Fruit fly (Drosophila melanogaster) whole organism, embryonic: Measurements from ENCODE around the gene kibra.

Experiments
- ATbp ChIP-seq: fragments of 200-800 bp; sonication (Bioruptor generic); optimal IDR thresholded peaks from 2 replicates; lab custom pipeline; 2017; ENCODE audit warnings: missing biosample characterization, mild to moderate bottlenecking, missing genetic modification characterization, missing genetic modification reagents
- Atf3 ChIP-seq: fragments of 200-800 bp; sonication (Bioruptor generic); optimal IDR thresholded peaks from 3 replicates; lab custom pipeline; 2016; ENCODE audit warnings: missing biosample characterization, missing genetic modification characterization
- Bdp1 ChIP-seq: fragments of 200-800 bp; sonication (Bioruptor generic); optimal IDR thresholded peaks from 3 replicates; lab custom pipeline; 2016; ENCODE audit warnings: missing biosample characterization, missing genetic modification characterization
- CG10147 ChIP-seq: fragments of 200-800 bp; sonication (Bioruptor generic); optimal IDR thresholded peaks from 2 replicates; lab custom pipeline; 2019; ENCODE audit warnings: missing biosample characterization, mild to moderate bottlenecking, missing genetic modification characterization, moderate library complexity
- CG10209 ChIP-seq: fragments of 200-800 bp; sonication (Bioruptor generic); optimal IDR thresholded peaks from 3 replicates; lab custom pipeline; 2017; ENCODE audit warnings: missing biosample characterization, mild to moderate bottlenecking, missing genetic modification characterization, missing genetic modification reagents
- CG10274 ChIP-seq: fragments of 200-800 bp; sonication (Bioruptor generic); optimal IDR thresholded peaks from 3 replicates; lab custom pipeline; 2017; ENCODE audit warnings: missing biosample characterization, mild to moderate bottlenecking, missing genetic modification characterization
- CG11247 ChIP-seq: fragments of 200-800 bp; sonication (Bioruptor generic); IDR thresholded peaks from 2 replicates; pipeline ENCODE4 v1.3.6; 2022; ENCODE audit warnings: missing biosample characterization, missing genetic modification characterization
- CG12299 ChIP-seq: fragments of 200-800 bp; sonication (Bioruptor generic); optimal IDR thresholded peaks from 2 replicates; lab custom pipeline; 2018; ENCODE audit warnings: missing biosample characterization, mild to moderate bottlenecking, missing genetic modification characterization
- CG12744 ChIP-seq: fragments of 200-800 bp; sonication (Bioruptor generic); optimal IDR thresholded peaks from 2 replicates; lab custom pipeline; 2016; ENCODE audit warnings: missing biosample characterization, missing genetic modification characterization
- CG12769 ChIP-seq: fragments of 200-800 bp; sonication (Bioruptor generic); optimal IDR thresholded peaks from 2 replicates; lab custom pipeline; 2019; ENCODE audit warnings: missing biosample characterization, mild to moderate bottlenecking, missing genetic modification characterization, moderate library complexity
- CG13424 ChIP-seq: fragments of 200-800 bp; sonication (Bioruptor generic); optimal IDR thresholded peaks from 2 replicates; lab custom pipeline; 2019; ENCODE audit warnings: missing biosample characterization, mild to moderate bottlenecking, missing genetic modification characterization, moderate library complexity
- CG13624 ChIP-seq: fragments of 200-800 bp; sonication (Bioruptor generic); optimal IDR thresholded peaks from 2 replicates; lab custom pipeline; 2016; ENCODE audit warnings: missing biosample characterization, missing genetic modification characterization
- CG13894 ChIP-seq: fragments of 200-800 bp; sonication (Bioruptor generic); optimal IDR thresholded peaks from 3 replicates; lab custom pipeline; 2018; ENCODE audit warnings: missing biosample characterization, mild to moderate bottlenecking, missing genetic modification characterization, moderate library complexity
- CG15479 ChIP-seq: fragments of 200-800 bp; sonication (Bioruptor generic); optimal IDR thresholded peaks from 3 replicates; lab custom pipeline; 2019; ENCODE audit warnings: missing biosample characterization, mild to moderate bottlenecking, missing genetic modification characterization, moderate library complexity
- CG15696 ChIP-seq: fragments of 200-800 bp; sonication (Bioruptor generic); optimal IDR thresholded peaks from 2 replicates; lab custom pipeline; 2019; ENCODE audit warnings: missing biosample characterization, mild to moderate bottlenecking, missing genetic modification characterization, moderate library complexity
- CG16863 ChIP-seq: fragments of 200-800 bp; sonication (Bioruptor generic); optimal IDR thresholded peaks from 3 replicates; lab custom pipeline; 2016; ENCODE audit warnings: missing biosample characterization, missing genetic modification characterization
- CG18476 ChIP-seq: fragments of 200-800 bp; sonication (Bioruptor generic); optimal IDR thresholded peaks from 2 replicates; lab custom pipeline; 2016; ENCODE audit warnings: missing biosample characterization, mild to moderate bottlenecking, missing genetic modification characterization
- CG3163 ChIP-seq: fragments of 200-800 bp; sonication (Bioruptor generic); optimal IDR thresholded peaks from 3 replicates; lab custom pipeline; 2016; ENCODE audit warnings: missing biosample characterization, missing genetic modification characterization
- CG33557 ChIP-seq: fragments of 200-800 bp; sonication (Bioruptor generic); optimal IDR thresholded peaks from 2 replicates; lab custom pipeline; 2019; ENCODE audit warnings: missing biosample characterization, mild to moderate bottlenecking, missing genetic modification characterization, moderate library complexity
- CG4360 ChIP-seq: fragments of 200-800 bp; sonication (Bioruptor generic); IDR thresholded peaks from 2 replicates; pipeline ENCODE4 v1.3.6; 2022; ENCODE audit warnings: missing biosample characterization, missing genetic modification characterization
- CG4707 ChIP-seq: fragments of 200-800 bp; sonication (Bioruptor generic); optimal IDR thresholded peaks from 2 replicates; lab custom pipeline; 2018; ENCODE audit warnings: missing biosample characterization, mild to moderate bottlenecking, missing genetic modification characterization, moderate library complexity
- CG7928 ChIP-seq: fragments of 200-800 bp; sonication (Bioruptor generic); optimal IDR thresholded peaks from 2 replicates; lab custom pipeline; 2017; ENCODE audit warnings: missing biosample characterization, mild to moderate bottlenecking, missing genetic modification characterization
- CG9932 ChIP-seq: fragments of 200-800 bp; sonication (Bioruptor generic); IDR thresholded peaks from 2 replicates; pipeline ENCODE4 v1.3.6; 2022; ENCODE audit warnings: missing biosample characterization, missing genetic modification characterization
- CkIIα-i1 ChIP-seq: fragments of 200-800 bp; sonication (Bioruptor generic); IDR thresholded peaks from 2 replicates; pipeline ENCODE4 v1.3.6; 2022; ENCODE audit warnings: missing biosample characterization, missing genetic modification characterization
- Dad ChIP-seq: fragments of 200-800 bp; sonication (Bioruptor generic); optimal IDR thresholded peaks from 3 replicates; lab custom pipeline; 2016; ENCODE audit warnings: missing biosample characterization, missing genetic modification characterization
- Dip3 ChIP-seq: fragments of 200-800 bp; sonication (Bioruptor generic); optimal IDR thresholded peaks from 3 replicates; lab custom pipeline; 2016; ENCODE audit warnings: missing biosample characterization, missing genetic modification characterization
- HmgD ChIP-seq: fragments of 200-800 bp; sonication (Bioruptor generic); optimal IDR thresholded peaks from 3 replicates; lab custom pipeline; 2016; ENCODE audit warnings: missing biosample characterization, missing genetic modification characterization
- Hr3 ChIP-seq: fragments of 200-800 bp; sonication (Bioruptor generic); optimal IDR thresholded peaks from 3 replicates; lab custom pipeline; 2016; ENCODE audit warnings: missing biosample characterization, missing genetic modification characterization
- MBD-R2 ChIP-seq: fragments of 200-800 bp; sonication (Bioruptor generic); IDR thresholded peaks from 2 replicates; pipeline ENCODE4 v1.3.6; 2022; ENCODE audit warnings: missing biosample characterization, missing genetic modification characterization
- NC2α ChIP-seq: fragments of 200-800 bp; sonication (Bioruptor generic); optimal IDR thresholded peaks from 2 replicates; lab custom pipeline; 2016; ENCODE audit warnings: missing biosample characterization, missing genetic modification characterization
- Opbp ChIP-seq: fragments of 200-800 bp; sonication (Bioruptor generic); IDR thresholded peaks from 3 replicates; pipeline ENCODE4 v1.3.6; 2022; ENCODE audit warnings: missing biosample characterization, missing genetic modification characterization; ENCODE audit not compliant: partially characterized antibody
- PHDP ChIP-seq: fragments of 200-800 bp; sonication (Bioruptor generic); optimal IDR thresholded peaks from 3 replicates; lab custom pipeline; 2018; ENCODE audit warnings: missing biosample characterization, mild to moderate bottlenecking, missing genetic modification characterization, moderate library complexity
- Poxn ChIP-seq: fragments of 200-800 bp; sonication (Bioruptor generic); IDR thresholded peaks from 2 replicates; pipeline ENCODE4 v1.3.6; 2022; ENCODE audit warnings: missing biosample characterization, missing genetic modification characterization
- Sin3A ChIP-seq: fragments of >200 bp; optimal IDR thresholded peaks from 2 replicates; lab custom pipeline; 2018
- Taf1 ChIP-seq: fragments of 200-800 bp; sonication (Bioruptor generic); IDR thresholded peaks from 2 replicates; pipeline ENCODE4 v1.3.6; 2022; ENCODE audit warnings: missing biosample characterization, missing genetic modification characterization
- amos ChIP-seq: fragments of 200-800 bp; sonication (Bioruptor generic); IDR thresholded peaks from 2 replicates; pipeline ENCODE4 v1.3.6; 2022; ENCODE audit warnings: missing biosample characterization, missing genetic modification characterization; ENCODE audit not compliant: partially characterized antibody
- az2 ChIP-seq: fragments of 200-800 bp; sonication (Bioruptor generic); optimal IDR thresholded peaks from 3 replicates; lab custom pipeline; 2016; ENCODE audit warnings: missing biosample characterization, missing genetic modification characterization
- cas ChIP-seq: fragments of 200-800 bp; sonication (Bioruptor generic); IDR thresholded peaks from 2 replicates; pipeline ENCODE4 v1.3.6; 2022; ENCODE audit warnings: missing biosample characterization, missing genetic modification characterization
- cato ChIP-seq: fragments of 200-800 bp; sonication (Bioruptor generic); optimal IDR thresholded peaks from 2 replicates; lab custom pipeline; 2016; ENCODE audit warnings: missing biosample characterization, missing genetic modification characterization, borderline replicate concordance
- dati ChIP-seq: fragments of 200-800 bp; sonication (Bioruptor generic); IDR thresholded peaks from 2 replicates; pipeline ENCODE4 v1.3.6; 2022; ENCODE audit warnings: missing biosample characterization, missing genetic modification characterization
- emc ChIP-seq: fragments of 200-800 bp; sonication (Bioruptor generic); optimal IDR thresholded peaks from 2 replicates; lab custom pipeline; 2016; ENCODE audit warnings: missing biosample characterization, missing genetic modification characterization
- ftz-f1 ChIP-seq: fragments of 200-800 bp; sonication (Bioruptor generic); optimal IDR thresholded peaks from 2 replicates; lab custom pipeline; 2016; ENCODE audit warnings: missing biosample characterization, missing genetic modification characterization
- h ChIP-seq: fragments of >200 bp; optimal IDR thresholded peaks from 2 replicates; lab custom pipeline; 2017
- klu ChIP-seq: fragments of 200-800 bp; sonication (Bioruptor generic); IDR thresholded peaks from 2 replicates; pipeline ENCODE4 v1.3.6; 2022; ENCODE audit warnings: missing biosample characterization, missing genetic modification characterization
- lbe ChIP-seq: fragments of 200-800 bp; sonication (Bioruptor generic); optimal IDR thresholded peaks from 2 replicates; lab custom pipeline; 2016; ENCODE audit warnings: missing biosample characterization, mild to moderate bottlenecking, missing genetic modification characterization
- maf-S ChIP-seq: fragments of 200-800 bp; sonication (Bioruptor generic); optimal IDR thresholded peaks from 2 replicates; lab custom pipeline; 2016; ENCODE audit warnings: missing biosample characterization, missing genetic modification characterization
- nerfin-1 ChIP-seq: fragments of 200-800 bp; sonication (Bioruptor generic); optimal IDR thresholded peaks from 3 replicates; lab custom pipeline; 2019; ENCODE audit warnings: missing biosample characterization, mild to moderate bottlenecking, missing genetic modification characterization, moderate library complexity
- otp ChIP-seq: fragments of 200-800 bp; sonication (Bioruptor generic); IDR thresholded peaks from 3 replicates; pipeline ENCODE4, ENCODE4 v1.3.6; 2022; ENCODE audit warnings: missing biosample characterization, missing genetic modification characterization
- ranshi ChIP-seq: fragments of 200-800 bp; sonication (Bioruptor generic); IDR thresholded peaks from 2 replicates; pipeline ENCODE4 v1.3.6; 2022; ENCODE audit warnings: missing biosample characterization, missing genetic modification characterization
- sna ChIP-seq: fragments of 200-800 bp; sonication (Bioruptor generic); IDR thresholded peaks from 2 replicates; pipeline ENCODE4 v1.3.6; 2022; ENCODE audit warnings: missing biosample characterization, missing genetic modification characterization; ENCODE audit not compliant: partially characterized antibody
- so ChIP-seq: fragments of 200-800 bp; sonication (Bioruptor generic); IDR thresholded peaks from 3 replicates; pipeline ENCODE4 v1.3.6; 2022; ENCODE audit warnings: missing biosample characterization, missing genetic modification characterization

The kibra gene

DNA sequence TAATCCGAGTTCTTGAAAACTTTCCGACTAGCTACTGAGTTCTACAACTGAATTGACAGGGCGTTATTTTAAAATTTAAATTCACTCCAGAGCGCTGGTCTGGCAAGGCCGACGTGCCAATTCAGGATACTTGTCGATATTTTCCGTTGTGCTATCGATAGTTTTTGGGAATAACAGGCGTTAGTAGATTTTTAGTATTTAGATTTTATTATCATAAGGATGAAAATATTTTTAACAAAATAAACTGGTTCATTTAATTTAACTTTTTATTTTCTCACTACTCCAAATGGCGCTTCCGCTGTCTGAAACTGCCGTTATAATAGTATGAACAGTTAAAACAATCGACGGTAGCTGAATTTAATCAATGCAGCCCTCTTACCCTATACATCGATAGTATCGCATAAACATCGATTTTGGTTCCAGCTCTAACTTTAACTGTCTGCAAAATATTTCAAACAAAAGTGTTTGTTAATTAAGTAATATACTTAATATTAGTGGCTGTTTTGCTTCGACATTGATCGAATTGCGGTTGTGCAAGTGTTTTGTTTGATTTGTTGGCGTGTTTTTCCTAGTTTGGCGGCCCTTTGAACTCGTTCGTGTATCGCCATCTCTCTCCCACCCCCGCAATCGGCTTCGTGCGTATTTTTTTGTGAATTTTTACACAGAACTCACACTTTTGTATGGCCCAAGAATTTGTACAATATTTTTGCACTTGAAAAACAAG is 17.3 kb upstream of the kibra start, which contains the start of the genes eff and jvl (continued):
- TF ChIP-seq lbe (GFP tag; lab: Kevin White, UChicago) (peak; percentile 58), Dad (GFP tag; lab: Kevin White, UChicago) (peak; percentile 1), emc (GFP tag; lab: Kevin White, UChicago) (no peak), CG18476 (peak; percentile 23), HmgD (GFP tag; lab: Kevin White, UChicago) (no peak), az2 (GFP tag; lab: Kevin White, UChicago) (peak; percentile 22), Taf1 (peak; percentile 38; the same call in 1 of the 2 replicates), NC2α (GFP tag; lab: Kevin White, UChicago) (no peak), MBD-R2 (GFP tag; lab: Robert Waterston, UW) (peak; percentile 55), CG3163 (GFP tag; lab: Kevin White, UChicago) (no peak), CG33557 (no peak), CG12299 (tag; lab: Kevin White, UChicago) (no peak), cato (no peak), CG4707 (GFP tag; lab: Kevin White, UChicago) (no peak), Atf3 (GFP tag; lab: Kevin White, UChicago) (peak; percentile 30), CG12769 (no peak), nerfin-1 (tag; lab: Kevin White, UChicago) (peak; percentile 18), dati (GFP tag; lab: Robert Waterston, UW) (no peak), Bdp1 (GFP tag; lab: Kevin White, UChicago) (no peak), klu (GFP tag; lab: Robert Waterston, UW) (peak; percentile 68), PHDP (peak; percentile 3), h (no peak), CG11247 (GFP tag; lab: Robert Waterston, UW) (peak; percentile 9; the same call in 1 of the 2 replicates), CG15696 (tag; lab: Kevin White, UChicago) (no peak), Hr3 (peak; percentile 32), ATbp (no peak), CG15479 (GFP tag; lab: Kevin White, UChicago) (no peak), ranshi (GFP tag; lab: Robert Waterston, UW) (no peak), CG12744 (GFP tag; lab: Kevin White, UChicago) (no peak), maf-S (GFP tag; lab: Kevin White, UChicago) (no peak), CG10147 (GFP tag; lab: Kevin White, UChicago) (peak; percentile 20), so (GFP tag; lab: Robert Waterston, UW) (no peak), CG10209 (GFP tag; lab: Kevin White, UChicago) (no peak), otp (GFP tag; lab: Robert Waterston, UW) (no peak), Dip3 (GFP tag; lab: Kevin White, UChicago) (peak; percentile 25), CG4360 (GFP tag; lab: Robert Waterston, UW) (no peak; the same call in 1 of the 2 replicates), CG13424 (tag; lab: Kevin White, UChicago) (peak; percentile 22), cas (GFP tag; lab: Robert Waterston, UW) (peak; percentile 46; the same call in 1 of the 2 replicates), CG7928 (peak; percentile 87), CG13624 (peak; percentile 17), Sin3A (lab: Kevin White, UChicago) (peak; percentile 87), amos (GFP tag; lab: Robert Waterston, UW) (peak; percentile 94), CkIIα-i1 (no peak), Poxn (no peak), Opbp (GFP tag; lab: Robert Waterston, UW) (peak; percentile 87), CG9932 (GFP tag; lab: Robert Waterston, UW) (no peak; the same call in 1 of the 2 replicates), CG13894 (tag; lab: Kevin White, UChicago) (no peak), ftz-f1 (GFP tag; lab: Kevin White, UChicago) (no peak), CG10274 (GFP tag; lab: Kevin White, UChicago) (no peak), sna (GFP tag; lab: Robert Waterston, UW) (peak; percentile 99), CG16863 (GFP tag; lab: Kevin White, UChicago) (no peak)
